Worm (Caenorhabditis elegans): ENCODE results near the gene tph-1.

tph-1 gene

ce11 chrII:7549035-7549434, at the start of gene tph-1:
TSS of gene tph-1 (plus strand) at chrII:7549335.
- no peak for TF ChIP-seq unc-62 (GFP tag; optimal IDR thresholded peaks at IDR 0.05)

- TF ChIP-seq unc-62 (GFP tag; optimal IDR thresholded peaks at IDR 0.05) = no peak
Measured at ce11 chrII:7499390-7499789, 49.7 kb upstream of the tph-1 start, which contains the start of gene srab-14. TSS of gene srab-14 (minus strand) at chrII:7499490.

- TF ChIP-seq unc-62 (GFP tag; optimal IDR thresholded peaks at IDR 0.05) = no peak
Measured at ce11 chrII:7505005-7505404, 44.1 kb upstream of the tph-1 start, which contains the start of gene C28F5.1. TSS of gene C28F5.1 (plus strand) at chrII:7505305.

ce11 chrII:7519221-7519620, 29.9 kb upstream of the tph-1 start, which contains the start of gene glb-9:
TSS of gene glb-9 (minus strand) at chrII:7519321.
- TF ChIP-seq unc-62 (GFP tag; optimal IDR thresholded peaks at IDR 0.05) = no peak

DNA sequence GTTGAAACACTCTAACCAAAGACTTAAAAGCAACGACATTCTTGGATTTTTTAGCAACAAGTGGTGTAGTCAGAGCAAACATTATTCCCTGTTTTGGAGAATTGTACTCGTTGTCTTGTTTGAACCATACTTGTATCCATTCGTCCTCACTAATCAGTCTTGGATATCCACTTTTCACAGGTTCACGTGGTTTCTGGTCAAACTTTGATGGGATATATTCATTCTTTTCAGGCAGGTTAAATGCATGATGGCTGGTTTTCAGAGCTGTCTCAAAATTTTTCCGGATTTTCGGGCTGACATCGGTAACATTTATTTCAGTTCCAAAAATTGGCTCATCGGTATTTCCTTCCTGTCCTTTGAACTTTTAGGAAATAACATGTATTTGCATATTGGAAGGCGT, 27.7 kb upstream of the tph-1 start:
- no peak for TF ChIP-seq unc-62 (GFP tag; optimal IDR thresholded peaks at IDR 0.05)

- TF ChIP-seq unc-62 (GFP tag; optimal IDR thresholded peaks at IDR 0.05) = no peak
Measured at ce11 chrII:7523281-7523680, 25.9 kb upstream of the tph-1 start, which contains the start of gene ZK1290.15. TSS of gene ZK1290.15 (plus strand) at chrII:7523581.

ce11 chrII:7525458-7525857, 23.7 kb upstream of the tph-1 start, which contains the start of the genes ZK1290.7 and rnh-1.1:
TSS of gene ZK1290.7 (minus strand) at chrII:7525558.
TSS of gene rnh-1.1 (plus strand) at chrII:7525738.
- no peak for TF ChIP-seq unc-62 (GFP tag; optimal IDR thresholded peaks at IDR 0.05)

ce11 chrII:7528210-7528609, 20.9 kb upstream of the tph-1 start:
- no peak for TF ChIP-seq unc-62 (GFP tag; optimal IDR thresholded peaks at IDR 0.05)

DNA sequence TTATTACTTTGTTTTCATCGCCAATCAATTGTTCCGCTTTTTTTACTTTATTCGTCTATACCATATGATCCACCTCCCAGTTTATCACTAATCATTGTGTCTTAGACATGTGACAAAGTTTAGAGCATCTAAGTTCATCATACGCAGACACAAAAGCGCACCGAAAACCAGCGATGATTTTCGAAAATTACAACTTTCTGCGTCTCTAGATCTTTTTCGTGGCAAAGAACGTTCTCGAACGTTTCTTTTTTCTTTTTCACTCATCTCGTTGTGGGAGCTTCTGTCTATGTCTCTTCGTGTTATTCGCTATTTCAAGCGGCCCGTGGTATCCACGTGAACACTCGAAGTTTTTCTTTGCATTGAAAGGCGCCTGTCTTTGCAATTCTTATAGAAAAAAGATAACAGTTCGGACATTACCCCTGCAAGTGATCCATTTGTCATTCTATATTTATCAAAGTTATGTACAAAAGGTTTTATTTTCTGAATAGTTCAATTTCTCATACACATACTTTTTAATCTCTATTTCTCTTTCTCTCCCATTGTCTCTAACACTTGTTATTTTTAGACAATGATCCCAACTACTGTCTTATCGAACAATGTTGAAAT, 20.0 kb upstream of the tph-1 start, which contains the start of gene ZK1290.5:
Gene ZK1290.5 (plus strand): TSS at position 566 of the 606 bp plus-strand sequence.
- no peak for TF ChIP-seq unc-62 (GFP tag; optimal IDR thresholded peaks at IDR 0.05)

- TF ChIP-seq unc-62 (GFP tag; optimal IDR thresholded peaks at IDR 0.05) = no peak
Measured at ce11 chrII:7530944-7531343, 18.2 kb upstream of the tph-1 start, which contains the start of gene wrt-1. TSS of gene wrt-1 (plus strand) at chrII:7530996.

- TF ChIP-seq unc-62 (GFP tag; optimal IDR thresholded peaks at IDR 0.05) = no peak
Measured at ce11 chrII:7531478-7531877, 17.7 kb upstream of the tph-1 start.

DNA sequence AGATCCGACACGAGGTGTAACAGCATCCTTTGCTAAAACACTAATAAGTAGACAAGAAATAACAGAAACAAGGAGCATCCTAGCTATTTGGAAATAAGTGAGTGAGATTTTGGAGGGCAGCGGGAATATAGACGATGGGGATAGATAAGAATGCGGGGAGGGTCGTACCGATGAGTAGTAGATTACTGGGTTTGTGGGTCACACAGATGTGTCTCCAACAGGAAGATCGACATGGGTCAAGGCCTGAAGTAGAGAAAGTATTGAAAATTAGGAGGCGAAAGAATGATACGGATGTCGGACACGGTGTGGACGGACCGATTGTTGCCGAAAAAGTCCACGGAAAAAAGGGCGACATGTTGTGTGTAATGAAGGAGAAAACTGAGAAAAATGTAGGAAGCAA, 14.8 kb upstream of the tph-1 start, which contains the start of gene wrt-10:
Gene wrt-10 (minus strand): TSS at position 195 of the 400 bp plus-strand sequence.
- no peak for TF ChIP-seq unc-62 (GFP tag; optimal IDR thresholded peaks at IDR 0.05)

DNA sequence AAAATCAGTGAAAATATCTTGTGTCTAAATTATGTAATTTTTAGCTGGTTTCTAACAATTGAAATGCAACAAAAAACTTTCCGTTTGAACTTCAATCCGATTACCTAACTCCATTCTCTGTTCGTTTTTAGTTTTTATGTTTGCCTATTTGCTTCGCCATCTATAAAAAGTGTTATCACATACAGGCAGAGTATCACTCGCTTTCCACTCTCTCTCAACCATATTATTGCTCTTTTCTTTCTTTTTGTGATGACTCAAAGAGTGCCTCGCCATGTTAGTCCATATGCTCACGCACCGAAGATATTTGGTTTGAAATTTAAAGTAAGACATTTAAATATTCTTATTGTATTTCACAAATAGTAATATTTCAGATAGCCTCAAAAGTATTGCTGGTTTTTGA, 14.2 kb upstream of the tph-1 start, which contains the start of gene ZK1290.13:
Gene ZK1290.13 (plus strand): TSS at position 73 of the 400 bp plus-strand sequence.
- no peak for TF ChIP-seq unc-62 (GFP tag; optimal IDR thresholded peaks at IDR 0.05)

ce11 chrII:7537603-7538230, 11.4 kb upstream of the tph-1 start, which contains the start of gene nfi-1:
TSS of gene nfi-1 (plus strand) at chrII:7538180.
- TF ChIP-seq unc-62 (GFP tag; optimal IDR thresholded peaks at IDR 0.05) = no peak

ce11 chrII:7542952-7543351, 6.2 kb upstream of the tph-1 start:
- no peak for TF ChIP-seq unc-62 (GFP tag; optimal IDR thresholded peaks at IDR 0.05)

ce11 chrII:7543808-7544207, 5.3 kb upstream of the tph-1 start, which contains the start of gene rol-8:
TSS of gene rol-8 (plus strand) at chrII:7544108.
- TF ChIP-seq unc-62 (GFP tag; optimal IDR thresholded peaks at IDR 0.05) = no peak

- TF ChIP-seq unc-62 (GFP tag; optimal IDR thresholded peaks at IDR 0.05) = no peak
Measured at ce11 chrII:7544782-7545181, 4.4 kb upstream of the tph-1 start.
